Fruit fly (Drosophila melanogaster): ENCODE results near the gene CG4408.

- TF ChIP-seq Atf3 (GFP tag; optimal IDR thresholded peaks at IDR 0.05) (no peak), Doc3 (GFP tag; IDR thresholded peaks at IDR 0.05; ENCODE audit: partially characterized antibody) (no peak), CG17802 (tag; optimal IDR thresholded peaks at IDR 0.05) (no peak), Hmr (GFP tag; optimal IDR thresholded peaks at IDR 0.05) (no peak), gro (GFP tag; optimal IDR thresholded peaks at IDR 0.05) (no peak), HmgD (GFP tag; optimal IDR thresholded peaks at IDR 0.05) (no peak), Jarid2 (GFP tag; optimal IDR thresholded peaks at IDR 0.05) (no peak), Nf-YB (GFP tag; optimal IDR thresholded peaks at IDR 0.05) (no peak), lola (GFP tag; optimal IDR thresholded peaks at IDR 0.05) (no peak)
Observed at dm6 chr3R:23331865-23332367, 31.5 kb downstream of the CG4408 start.

All from whole organism, embryonic.